Fruit fly (Drosophila melanogaster) whole organism, embryonic: ENCODE data around the gene Dmtn.

ENCODE experiments used
- ATbp ChIP-seq: fragments of 200-800 bp; sonication (Bioruptor generic); optimal IDR thresholded peaks from 2 replicates; lab custom pipeline; 2017; ENCODE audit warnings: missing biosample characterization, mild to moderate bottlenecking, missing genetic modification characterization, missing genetic modification reagents
- Awh ChIP-seq: fragments of 200-800 bp; sonication (Bioruptor generic); IDR thresholded peaks from 2 replicates; pipeline ENCODE4, ENCODE4 v1.3.6; 2022; ENCODE audit warnings: missing biosample characterization, missing genetic modification characterization
- B-H1 ChIP-seq: fragments of 200-800 bp; sonication (Bioruptor generic); IDR thresholded peaks from 3 replicates; pipeline ENCODE4 v1.3.6; 2022; ENCODE audit warnings: missing biosample characterization, missing genetic modification characterization
- CG10267 ChIP-seq: fragments of 200-800 bp; sonication (Bioruptor generic); optimal IDR thresholded peaks from 2 replicates; lab custom pipeline; 2018; ENCODE audit warnings: missing biosample characterization, mild to moderate bottlenecking, missing genetic modification characterization, moderate library complexity
- CG10431 ChIP-seq: fragments of 200-800 bp; sonication (Bioruptor generic); optimal IDR thresholded peaks from 3 replicates; lab custom pipeline; 2018; ENCODE audit warnings: missing biosample characterization, mild to moderate bottlenecking, missing genetic modification characterization
- CG11456 ChIP-seq: fragments of 200-800 bp; sonication (Bioruptor generic); IDR thresholded peaks from 3 replicates; pipeline ENCODE4 v1.3.6; 2022; ENCODE audit warnings: missing biosample characterization, missing genetic modification characterization
- CG12104 ChIP-seq: fragments of 200-800 bp; sonication (Bioruptor generic); optimal IDR thresholded peaks from 3 replicates; lab custom pipeline; 2016; ENCODE audit warnings: missing biosample characterization, missing genetic modification characterization
- CG12659 ChIP-seq: fragments of 200-800 bp; sonication (Bioruptor generic); optimal IDR thresholded peaks from 3 replicates; lab custom pipeline; 2017; ENCODE audit warnings: mild to moderate bottlenecking, missing biosample characterization, missing genetic modification reagents, missing genetic modification characterization
- CG14014 ChIP-seq: fragments of 200-800 bp; sonication (Bioruptor generic); IDR thresholded peaks from 2 replicates; pipeline ENCODE4 v1.3.6; 2022; ENCODE audit warnings: missing biosample characterization, missing genetic modification characterization
- CG14667 ChIP-seq: fragments of 200-800 bp; sonication (Bioruptor generic); IDR thresholded peaks from 2 replicates; pipeline ENCODE4 v1.3.6; 2022; ENCODE audit warnings: missing biosample characterization, missing genetic modification characterization
- CG14710 ChIP-seq: fragments of 200-800 bp; sonication (Bioruptor generic); optimal IDR thresholded peaks from 3 replicates; lab custom pipeline; 2019; ENCODE audit warnings: missing biosample characterization, mild to moderate bottlenecking, missing genetic modification characterization, moderate library complexity
- CG16813 ChIP-seq: fragments of 200-800 bp; sonication (Bioruptor generic); IDR thresholded peaks from 3 replicates; pipeline ENCODE4 v1.3.6; 2022; ENCODE audit warnings: missing biosample characterization, missing genetic modification characterization; ENCODE audit not compliant: partially characterized antibody
- CG1792 ChIP-seq: fragments of 200-800 bp; sonication (Bioruptor generic); optimal IDR thresholded peaks from 2 replicates; lab custom pipeline; 2016; ENCODE audit warnings: missing biosample characterization, missing genetic modification characterization
- CG18262 ChIP-seq: fragments of 200-800 bp; optimal IDR thresholded peaks from 3 replicates; lab custom pipeline; 2019; ENCODE audit warnings: missing biosample characterization, mild to moderate bottlenecking, missing genetic modification characterization, moderate library complexity
- CG1832 ChIP-seq: fragments of 200-800 bp; sonication (Bioruptor generic); optimal IDR thresholded peaks from 2 replicates; lab custom pipeline; 2017; ENCODE audit warnings: missing biosample characterization, mild to moderate bottlenecking, missing genetic modification characterization, inconsistent platforms
- CG18476 ChIP-seq: fragments of 200-800 bp; sonication (Bioruptor generic); optimal IDR thresholded peaks from 2 replicates; lab custom pipeline; 2016; ENCODE audit warnings: missing biosample characterization, mild to moderate bottlenecking, missing genetic modification characterization
- CG3281 ChIP-seq: fragments of 200-800 bp; sonication (Bioruptor generic); optimal IDR thresholded peaks from 3 replicates; lab custom pipeline; 2017; ENCODE audit warnings: missing biosample characterization, mild to moderate bottlenecking, missing genetic modification characterization
- CG4730 ChIP-seq: fragments of 200-800 bp; sonication (Bioruptor generic); IDR thresholded peaks from 2 replicates; pipeline ENCODE4 v1.3.6; 2022; ENCODE audit warnings: missing biosample characterization, missing genetic modification characterization
- CG7271 ChIP-seq: fragments of 200-800 bp; sonication (Bioruptor generic); optimal IDR thresholded peaks from 2 replicates; lab custom pipeline; 2018; ENCODE audit warnings: missing biosample characterization, mild to moderate bottlenecking, missing genetic modification characterization, moderate library complexity
- CG7786 ChIP-seq: fragments of 200-800 bp; sonication (Bioruptor generic); optimal IDR thresholded peaks from 2 replicates; lab custom pipeline; 2016; ENCODE audit warnings: missing biosample characterization, missing genetic modification characterization
- CG8765 ChIP-seq: fragments of 200-800 bp; sonication (Bioruptor generic); IDR thresholded peaks from 2 replicates; pipeline ENCODE4 v1.3.6; 2022; ENCODE audit warnings: missing biosample characterization, missing genetic modification characterization
- CG9215 ChIP-seq: fragments of 200-800 bp; sonication (Bioruptor generic); IDR thresholded peaks from 2 replicates; pipeline ENCODE4 v1.3.6; 2022; ENCODE audit warnings: missing biosample characterization, missing genetic modification characterization
- CG9609 ChIP-seq: fragments of 200-800 bp; sonication (Bioruptor generic); optimal IDR thresholded peaks from 3 replicates; lab custom pipeline; 2016; ENCODE audit warnings: missing biosample characterization, missing genetic modification characterization
- Ets65A ChIP-seq: fragments of 200-800 bp; sonication (Bioruptor generic); peaks from one replicate; lab custom pipeline; 2016; ENCODE audit warnings: missing biosample characterization, missing genetic modification characterization
- GATAe ChIP-seq: fragments of 200-800 bp; sonication (Bioruptor generic); conservative IDR thresholded peaks from 2 replicates; pipeline ENCODE4 v1.3.6; 2022; ENCODE audit warnings: missing biosample characterization, missing genetic modification characterization
- Lhr ChIP-seq: fragments of 200-800 bp; sonication (Bioruptor generic); optimal IDR thresholded peaks from 3 replicates; lab custom pipeline; 2017; ENCODE audit warnings: mild to moderate bottlenecking, missing biosample characterization, missing genetic modification reagents, missing genetic modification characterization
- Meics ChIP-seq: fragments of 200-800 bp; sonication (Bioruptor generic); optimal IDR thresholded peaks from 2 replicates; lab custom pipeline; 2017; ENCODE audit warnings: missing biosample characterization, mild to moderate bottlenecking, missing genetic modification characterization
- Mrtf ChIP-seq: fragments of 200-800 bp; sonication (Bioruptor generic); IDR thresholded peaks from 3 replicates; pipeline ENCODE4 v1.3.6; 2022; ENCODE audit warnings: missing biosample characterization, missing genetic modification characterization
- PHDP ChIP-seq: fragments of 200-800 bp; sonication (Bioruptor generic); optimal IDR thresholded peaks from 3 replicates; lab custom pipeline; 2018; ENCODE audit warnings: missing biosample characterization, mild to moderate bottlenecking, missing genetic modification characterization, moderate library complexity
- Stat92E ChIP-seq, 3 experiments: fragments of >200 bp in 2 of 3; fragments of 200-800 bp in 1 of 3; sonication (Bioruptor generic) in 1 of 3; optimal IDR thresholded peaks; 2 replicates each; lab custom pipeline; 2017 to 2019; ENCODE audit warnings: missing biosample characterization in 3 of 3, missing genetic modification characterization in 3 of 3, mild to moderate bottlenecking in 1 of 3, moderate library complexity in 1 of 3
- TFAM ChIP-seq: fragments of 200-800 bp; sonication (Bioruptor generic); optimal IDR thresholded peaks from 2 replicates; lab custom pipeline; 2017; ENCODE audit warnings: missing biosample characterization, missing genetic modification characterization, inconsistent platforms
- Taf1 ChIP-seq: fragments of 200-800 bp; sonication (Bioruptor generic); IDR thresholded peaks from 2 replicates; pipeline ENCODE4 v1.3.6; 2022; ENCODE audit warnings: missing biosample characterization, missing genetic modification characterization
- Trl ChIP-seq, 3 experiments: fragments of >200 bp in 2 of 3; fragments of 200-800 bp in 1 of 3; sonication (Bioruptor generic) in 1 of 3; optimal IDR thresholded peaks; 2 replicates in 1 of 3; 3 replicates in 2 of 3; lab custom pipeline; 2016 to 2017; ENCODE audit warnings: missing biosample characterization in 1 of 3, missing genetic modification characterization in 1 of 3
- Usf ChIP-seq: fragments of 200-800 bp; sonication (Bioruptor generic); optimal IDR thresholded peaks from 2 replicates; lab custom pipeline; 2017; ENCODE audit warnings: missing genotype, missing biosample characterization, missing genetic modification characterization
- Xrp1 ChIP-seq: fragments of 200-800 bp; sonication (Bioruptor generic); IDR thresholded peaks from 2 replicates; pipeline ENCODE4 v1.3.6; 2022; ENCODE audit warnings: missing biosample characterization, missing genetic modification characterization
- ase ChIP-seq: fragments of 200-800 bp; sonication (Bioruptor generic); IDR thresholded peaks from 3 replicates; pipeline ENCODE4 v1.3.6; 2022; ENCODE audit warnings: missing biosample characterization, missing genetic modification characterization
- bowl ChIP-seq: fragments of 200-800 bp; sonication (Bioruptor generic); IDR thresholded peaks from 2 replicates; pipeline ENCODE4 v1.3.6; 2022; ENCODE audit warnings: missing biosample characterization, missing genetic modification characterization
- bsh ChIP-seq, 2 experiments: fragments of 200-800 bp; sonication (Bioruptor generic); optimal IDR thresholded peaks; 2 replicates each; lab custom pipeline; 2017 to 2018; ENCODE audit warnings: mild to moderate bottlenecking in 2 of 2, missing biosample characterization in 2 of 2, missing genetic modification characterization in 2 of 2, moderate library complexity in 1 of 2
- chn ChIP-seq: fragments of 200-800 bp; sonication (Bioruptor generic); optimal IDR thresholded peaks from 2 replicates; lab custom pipeline; 2016; ENCODE audit warnings: missing biosample characterization, missing genetic modification characterization
- da ChIP-seq: fragments of 200-800 bp; sonication (Bioruptor generic); optimal IDR thresholded peaks from 2 replicates; lab custom pipeline; 2016; ENCODE audit warnings: missing biosample characterization, missing genetic modification characterization
- fu2 ChIP-seq: fragments of 200-800 bp; sonication (Bioruptor generic); optimal IDR thresholded peaks from 2 replicates; lab custom pipeline; 2016; ENCODE audit warnings: missing biosample characterization, missing genetic modification characterization
- kah ChIP-seq: fragments of 200-800 bp; sonication (Bioruptor generic); optimal IDR thresholded peaks from 2 replicates; lab custom pipeline; 2018; ENCODE audit warnings: missing biosample characterization, mild to moderate bottlenecking, missing genetic modification characterization
- lab ChIP-seq: fragments of 200-800 bp; sonication (Bioruptor generic); optimal IDR thresholded peaks from 3 replicates; lab custom pipeline; 2017; ENCODE audit warnings: missing biosample characterization, missing genetic modification characterization, mild to moderate bottlenecking, moderate library complexity, missing genetic modification reagents
- odd ChIP-seq: fragments of 200-800 bp; sonication (Bioruptor generic); optimal IDR thresholded peaks from 2 replicates; lab custom pipeline; 2017; ENCODE audit warnings: missing biosample characterization, mild to moderate bottlenecking, missing genetic modification characterization
- org-1 ChIP-seq: fragments of 200-800 bp; sonication (Bioruptor generic); optimal IDR thresholded peaks from 2 replicates; lab custom pipeline; 2017; ENCODE audit warnings: missing biosample characterization, missing genetic modification characterization
- row ChIP-seq: fragments of 200-800 bp; sonication (Bioruptor generic); IDR thresholded peaks from 3 replicates; pipeline ENCODE4 v1.3.6; 2022; ENCODE audit warnings: missing biosample characterization, missing genetic modification characterization
- so ChIP-seq: fragments of 200-800 bp; sonication (Bioruptor generic); IDR thresholded peaks from 3 replicates; pipeline ENCODE4 v1.3.6; 2022; ENCODE audit warnings: missing biosample characterization, missing genetic modification characterization
- ssp ChIP-seq: fragments of 200-800 bp; sonication (Bioruptor generic); IDR thresholded peaks from 2 replicates; pipeline ENCODE4 v1.3.6; 2022; ENCODE audit warnings: missing biosample characterization, missing genetic modification characterization
- stwl ChIP-seq: fragments of 200-800 bp; sonication (Bioruptor generic); optimal IDR thresholded peaks from 3 replicates; lab custom pipeline; 2018; ENCODE audit warnings: missing biosample characterization, mild to moderate bottlenecking, missing genetic modification characterization, moderate library complexity
- tio ChIP-seq: fragments of 200-800 bp; sonication (Bioruptor generic); optimal IDR thresholded peaks from 2 replicates; lab custom pipeline; 2017; ENCODE audit warnings: missing biosample characterization, missing genetic modification characterization, inconsistent platforms

The Dmtn gene

DNA sequence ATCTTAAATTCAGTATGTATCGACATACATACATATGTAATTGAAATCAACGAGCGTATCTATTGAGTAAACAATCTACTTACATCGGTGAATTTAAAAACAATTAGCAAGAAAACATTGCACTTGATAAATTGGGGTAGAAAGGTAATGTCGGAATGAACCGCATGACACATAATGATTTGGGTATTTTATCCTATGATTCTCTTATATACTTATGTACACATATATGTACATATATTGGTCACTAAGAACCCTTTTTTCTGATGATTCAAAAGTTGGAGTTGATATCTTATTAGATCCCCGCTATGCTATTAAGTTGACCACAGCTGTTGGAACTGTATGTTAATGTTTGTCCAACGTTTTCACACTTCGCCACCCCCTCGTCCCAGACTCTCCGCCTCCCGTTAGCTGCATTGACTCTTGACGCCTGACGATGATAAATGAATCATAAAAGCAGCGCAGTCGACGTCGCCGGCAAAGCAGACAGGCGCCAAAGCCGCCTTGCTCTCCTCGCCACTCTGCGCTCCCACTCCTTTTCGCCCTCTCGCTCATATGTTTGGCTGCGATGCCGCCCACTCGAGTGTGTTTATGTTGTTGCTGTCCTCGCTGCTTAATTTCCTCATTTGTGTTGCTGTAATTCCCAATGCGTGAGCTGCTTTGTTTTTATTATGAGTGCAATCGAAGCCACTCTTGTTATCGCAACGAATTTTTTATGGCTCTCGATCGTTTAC lies 52.6 kb downstream of the Dmtn start (continued):
- no peak for TF ChIP-seq CG7786 (GFP tag; lab: Kevin White, UChicago)
- TF ChIP-seq lab (GFP tag; lab: Kevin White, UChicago) = no peak
- TF ChIP-seq so (GFP tag; lab: Robert Waterston, UW) = no peak
- no peak for TF ChIP-seq CG8765 (GFP tag; lab: Robert Waterston, UW)
- peak; percentile 28 for TF ChIP-seq CG3281 (GFP tag; lab: Kevin White, UChicago)
- TF ChIP-seq CG7271 = no peak
- TF ChIP-seq bowl (GFP tag; lab: Robert Waterston, UW) = no peak
- TF ChIP-seq Taf1 = no peak
- TF ChIP-seq org-1 (GFP tag; lab: Kevin White, UChicago) = peak; percentile 54
- TF ChIP-seq CG16813 (GFP tag; lab: Robert Waterston, UW) = no peak
- no peak for TF ChIP-seq TFAM
- TF ChIP-seq CG14667 (GFP tag; lab: Robert Waterston, UW) = no peak
- peak in 1 of 2 experiments; percentile 37 for TF ChIP-seq Trl (optimal IDR thresholded peaks at IDR 0.05; lab: Kevin White, UChicago)
- TF ChIP-seq Trl (GFP tag; optimal IDR thresholded peaks at IDR 0.05; lab: Kevin White, UChicago) = no peak
- TF ChIP-seq CG4730 (GFP tag; lab: Robert Waterston, UW) = no peak
- no peak for TF ChIP-seq GATAe (GFP tag; lab: Robert Waterston, UW)
- TF ChIP-seq da = no peak
- peak; percentile 21 for TF ChIP-seq CG10267
- TF ChIP-seq CG1832 (GFP tag; lab: Kevin White, UChicago) = no peak
- TF ChIP-seq Usf = no peak
- no peak for TF ChIP-seq tio (GFP tag; lab: Kevin White, UChicago)
- no peak for TF ChIP-seq Stat92E (GFP tag; optimal IDR thresholded peaks at IDR 0.05; lab: Kevin White, UChicago)
- TF ChIP-seq odd (GFP tag; lab: Kevin White, UChicago) = peak; percentile 3
- TF ChIP-seq CG18262 (tag; lab: Kevin White, UChicago) = peak; percentile 59
- TF ChIP-seq Awh (GFP tag; lab: Robert Waterston, UW) = no peak
- TF ChIP-seq ssp (GFP tag; lab: Robert Waterston, UW) = no peak
- no peak for TF ChIP-seq CG9215 (GFP tag; lab: Robert Waterston, UW)
- TF ChIP-seq stwl (tag; lab: Kevin White, UChicago) = no peak
- no peak for TF ChIP-seq CG9609 (GFP tag; lab: Kevin White, UChicago)
- TF ChIP-seq CG12659 = no peak
- no peak for TF ChIP-seq CG10431 (GFP tag; lab: Kevin White, UChicago)
- no peak for TF ChIP-seq CG14014 (GFP tag; lab: Robert Waterston, UW)
- peak; percentile 44 for TF ChIP-seq row
- TF ChIP-seq ase (GFP tag; lab: Robert Waterston, UW) = no peak
- TF ChIP-seq bsh (GFP tag; optimal IDR thresholded peaks at IDR 0.05; lab: Kevin White, UChicago) = peak in 1 of 2 experiments; percentile 16
- TF ChIP-seq fu2 (GFP tag; lab: Kevin White, UChicago) = no peak
- no peak for TF ChIP-seq CG1792 (GFP tag; lab: Kevin White, UChicago)
- peak; percentile 13 for TF ChIP-seq CG12104 (GFP tag; lab: Kevin White, UChicago)
- TF ChIP-seq CG18476 (GFP tag; lab: Kevin White, UChicago) = no peak
- no peak; the same call in 2 of the 3 replicates for TF ChIP-seq B-H1 (GFP tag; lab: Robert Waterston, UW)
- TF ChIP-seq Mrtf (GFP tag; lab: Robert Waterston, UW) = no peak
- no peak for TF ChIP-seq chn (GFP tag; lab: Kevin White, UChicago)
- TF ChIP-seq Lhr (GFP tag; lab: Kevin White, UChicago) = no peak
- TF ChIP-seq kah (GFP tag; lab: Kevin White, UChicago) = no peak
- TF ChIP-seq CG14710 (tag; lab: Kevin White, UChicago) = peak; percentile 17
- peak; percentile 38; the same call in 1 of the 2 replicates for TF ChIP-seq Xrp1
- TF ChIP-seq CG11456 = no peak
- peak; percentile 21 for TF ChIP-seq ATbp (GFP tag; lab: Kevin White, UChicago)
- TF ChIP-seq Meics = peak; percentile 32
- TF ChIP-seq PHDP (tag; lab: Kevin White, UChicago) = peak; percentile 26
- no peak for TF ChIP-seq Ets65A (GFP tag; lab: Kevin White, UChicago)
